Worm (Caenorhabditis elegans): Measurements from ENCODE around the gene clec-247.

DNA sequence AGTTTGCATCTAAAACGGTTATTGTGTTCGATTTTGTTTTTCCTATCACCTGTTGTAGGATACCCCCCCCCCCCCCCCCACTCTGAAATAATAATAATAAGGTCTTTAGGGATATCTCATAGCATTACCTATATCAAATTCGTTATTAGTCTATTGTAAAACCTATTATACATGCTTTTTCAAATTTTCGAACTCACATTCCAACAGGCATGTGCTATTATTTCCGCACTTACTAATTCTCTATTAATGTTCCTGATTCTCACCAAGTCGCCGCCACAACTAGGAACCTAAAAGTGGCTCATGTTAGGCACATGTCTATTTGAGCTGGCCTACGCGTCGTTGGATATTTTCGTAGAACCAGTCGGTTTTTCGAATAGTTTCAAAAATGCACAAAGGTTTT lies 12.3 kb upstream of the clec-247 start, which contains the start of gene Y37H2C.4:
- TF ChIP-seq unc-39 (tag; optimal IDR thresholded peaks at IDR 0.05) (no peak), ztf-11 (tag; optimal IDR thresholded peaks at IDR 0.05) (no peak), aly-2 (tag; optimal IDR thresholded peaks at IDR 0.05) (no peak), ceh-82 (tag; optimal IDR thresholded peaks at IDR 0.05) (no peak)
